Fruit fly (Drosophila melanogaster) whole organism, embryonic: ENCODE results near the gene Atat.

Source experiments
- Adf1 ChIP-seq: fragments of 200-800 bp; sonication (Bioruptor generic); IDR thresholded peaks from 2 replicates; pipeline ENCODE4 v1.3.6; 2022; ENCODE audit warnings: missing biosample characterization, missing genetic modification characterization
- Bgb ChIP-seq: fragments of 200-800 bp; sonication (Bioruptor generic); IDR thresholded peaks from 2 replicates; pipeline ENCODE4 v1.3.6; 2022; ENCODE audit warnings: missing biosample characterization, missing genetic modification characterization; ENCODE audit not compliant: partially characterized antibody
- Blimp-1 ChIP-seq: fragments of 200-800 bp; sonication (Bioruptor generic); optimal IDR thresholded peaks from 3 replicates; lab custom pipeline; 2018; ENCODE audit warnings: missing biosample characterization, missing genetic modification characterization, mild to moderate bottlenecking, moderate library complexity, missing genetic modification reagents
- CG11093 ChIP-seq: fragments of 200-800 bp; sonication (Bioruptor generic); IDR thresholded peaks from 3 replicates; pipeline ENCODE4 v1.3.6; 2022; ENCODE audit warnings: missing biosample characterization, missing genetic modification characterization
- CG11247 ChIP-seq: fragments of 200-800 bp; sonication (Bioruptor generic); IDR thresholded peaks from 2 replicates; pipeline ENCODE4 v1.3.6; 2022; ENCODE audit warnings: missing biosample characterization, missing genetic modification characterization
- CG11504 ChIP-seq: fragments of 200-800 bp; sonication (Bioruptor generic); optimal IDR thresholded peaks from 3 replicates; lab custom pipeline; 2019; ENCODE audit warnings: missing biosample characterization, mild to moderate bottlenecking, missing genetic modification characterization, moderate library complexity
- CG12219 ChIP-seq: fragments of 200-800 bp; sonication (Bioruptor generic); optimal IDR thresholded peaks from 3 replicates; lab custom pipeline; 2018; ENCODE audit warnings: missing biosample characterization, mild to moderate bottlenecking, missing genetic modification characterization
- CG1233 ChIP-seq: fragments of 200-800 bp; sonication (Bioruptor generic); optimal IDR thresholded peaks from 4 replicates; lab custom pipeline; 2018; ENCODE audit warnings: missing biosample characterization, mild to moderate bottlenecking, missing genetic modification characterization
- CG14860 ChIP-seq: fragments of 200-800 bp; sonication (Bioruptor generic); IDR thresholded peaks from 3 replicates; pipeline ENCODE4 v1.3.6; 2022; ENCODE audit warnings: missing biosample characterization, missing genetic modification characterization; ENCODE audit not compliant: partially characterized antibody
- CG15696 ChIP-seq: fragments of 200-800 bp; sonication (Bioruptor generic); optimal IDR thresholded peaks from 2 replicates; lab custom pipeline; 2019; ENCODE audit warnings: missing biosample characterization, mild to moderate bottlenecking, missing genetic modification characterization, moderate library complexity
- CG1647 ChIP-seq: fragments of 200-800 bp; sonication (Bioruptor generic); optimal IDR thresholded peaks from 3 replicates; lab custom pipeline; 2016; ENCODE audit warnings: missing biosample characterization, missing genetic modification characterization
- CG17328 ChIP-seq: fragments of 200-800 bp; sonication (Bioruptor generic); IDR thresholded peaks from 2 replicates; pipeline ENCODE4 v1.3.6; 2022; ENCODE audit warnings: missing biosample characterization, missing genetic modification characterization
- CG17361 ChIP-seq: fragments of 200-800 bp; sonication (Bioruptor generic); IDR thresholded peaks from 3 replicates; pipeline ENCODE4 v1.3.6; 2022; ENCODE audit warnings: missing biosample characterization, missing genetic modification characterization
- CG17912 ChIP-seq: fragments of 200-800 bp; sonication (Bioruptor generic); optimal IDR thresholded peaks from 2 replicates; lab custom pipeline; 2018; ENCODE audit warnings: missing biosample characterization, mild to moderate bottlenecking, missing genetic modification characterization
- CG1832 ChIP-seq: fragments of 200-800 bp; sonication (Bioruptor generic); optimal IDR thresholded peaks from 2 replicates; lab custom pipeline; 2017; ENCODE audit warnings: missing biosample characterization, mild to moderate bottlenecking, missing genetic modification characterization, inconsistent platforms
- CG2678 ChIP-seq: fragments of 200-800 bp; sonication (Bioruptor generic); optimal IDR thresholded peaks from 3 replicates; lab custom pipeline; 2019; ENCODE audit warnings: missing biosample characterization, mild to moderate bottlenecking, missing genetic modification characterization, moderate library complexity
- CG2712 ChIP-seq: fragments of 200-800 bp; optimal IDR thresholded peaks from 3 replicates; lab custom pipeline; 2019; ENCODE audit warnings: missing biosample characterization, mild to moderate bottlenecking, missing genetic modification characterization, moderate library complexity
- CG31365 ChIP-seq: fragments of 200-800 bp; sonication (Bioruptor generic); optimal IDR thresholded peaks from 2 replicates; lab custom pipeline; 2018; ENCODE audit warnings: missing biosample characterization, mild to moderate bottlenecking, missing genetic modification characterization
- CG33213 ChIP-seq: fragments of 200-800 bp; sonication (Bioruptor generic); optimal IDR thresholded peaks from 3 replicates; lab custom pipeline; 2016; ENCODE audit warnings: missing biosample characterization, missing genetic modification characterization
- CG3726 ChIP-seq: fragments of 200-800 bp; sonication (Bioruptor generic); IDR thresholded peaks from 3 replicates; pipeline ENCODE4, ENCODE4 v1.3.6; 2022; ENCODE audit warnings: missing biosample characterization, missing genetic modification characterization
- CG4328 ChIP-seq: fragments of 200-800 bp; sonication (Bioruptor generic); optimal IDR thresholded peaks from 3 replicates; lab custom pipeline; 2017; ENCODE audit warnings: missing biosample characterization, missing genetic modification reagents, missing genetic modification characterization
- CG6175 ChIP-seq: fragments of 200-800 bp; sonication (Bioruptor generic); IDR thresholded peaks from 3 replicates; pipeline ENCODE4 v1.3.6; 2022; ENCODE audit warnings: missing biosample characterization, missing genetic modification characterization
- CG6254 ChIP-seq: fragments of 200-800 bp; sonication (Bioruptor generic); optimal IDR thresholded peaks from 3 replicates; lab custom pipeline; 2017; ENCODE audit warnings: mild to moderate bottlenecking, missing biosample characterization, missing genetic modification reagents, missing genetic modification characterization
- CG6765 ChIP-seq: fragments of 200-800 bp; sonication (Bioruptor generic); optimal IDR thresholded peaks from 3 replicates; lab custom pipeline; 2017; ENCODE audit warnings: missing biosample characterization, mild to moderate bottlenecking, missing genetic modification characterization
- CG7357 ChIP-seq: fragments of 200-800 bp; sonication (Bioruptor generic); IDR thresholded peaks from 3 replicates; pipeline ENCODE4 v1.3.6; 2022; ENCODE audit warnings: missing biosample characterization, missing genetic modification characterization
- CG7963 ChIP-seq: fragments of 200-800 bp; sonication (Bioruptor generic); IDR thresholded peaks from 3 replicates; pipeline ENCODE4 v1.3.6; 2022; ENCODE audit warnings: missing biosample characterization, missing genetic modification characterization; ENCODE audit not compliant: partially characterized antibody
- D ChIP-seq, 2 experiments: fragments of 200-800 bp in 1 of 2; fragments of >200 bp in 1 of 2; sonication (Bioruptor generic) in 1 of 2; optimal IDR thresholded peaks; 2 replicates in 1 of 2; 3 replicates in 1 of 2; lab custom pipeline; 2017; ENCODE audit warnings: mild to moderate bottlenecking in 1 of 2, missing biosample characterization in 1 of 2, missing genetic modification characterization in 1 of 2, missing genetic modification reagents in 1 of 2
- Dek ChIP-seq: fragments of 200-800 bp; sonication (Bioruptor generic); optimal IDR thresholded peaks from 3 replicates; lab custom pipeline; 2019; ENCODE audit warnings: missing biosample characterization, mild to moderate bottlenecking, missing genetic modification characterization, moderate library complexity
- H15 ChIP-seq: fragments of 200-800 bp; sonication (Bioruptor generic); IDR thresholded peaks from 3 replicates; pipeline ENCODE4 v1.3.6; 2022; ENCODE audit warnings: missing biosample characterization, missing genetic modification characterization
- Lhr ChIP-seq: fragments of 200-800 bp; sonication (Bioruptor generic); optimal IDR thresholded peaks from 3 replicates; lab custom pipeline; 2017; ENCODE audit warnings: mild to moderate bottlenecking, missing biosample characterization, missing genetic modification reagents, missing genetic modification characterization
- Lpt ChIP-seq: fragments of >200 bp; optimal IDR thresholded peaks from 2 replicates; lab custom pipeline; 2018; ENCODE audit warnings: missing biosample characterization, missing genetic modification characterization
- Mad ChIP-seq: fragments of 200-800 bp; sonication (Bioruptor generic); optimal IDR thresholded peaks from 2 replicates; lab custom pipeline; 2016; ENCODE audit warnings: missing biosample characterization, missing genetic modification characterization
- Nf-YB ChIP-seq: fragments of 200-800 bp; sonication (Bioruptor generic); optimal IDR thresholded peaks from 3 replicates; lab custom pipeline; 2019; ENCODE audit warnings: missing biosample characterization, mild to moderate bottlenecking, missing genetic modification characterization, moderate library complexity
- ato ChIP-seq: fragments of 200-800 bp; sonication (Bioruptor generic); IDR thresholded peaks from 2 replicates; pipeline ENCODE4 v1.3.6; 2022; ENCODE audit warnings: missing biosample characterization, missing genetic modification characterization; ENCODE audit not compliant: partially characterized antibody
- danr ChIP-seq: fragments of 200-800 bp; sonication (Bioruptor generic); IDR thresholded peaks from 2 replicates; pipeline ENCODE4 v1.3.6; 2022; ENCODE audit warnings: missing biosample characterization, missing genetic modification characterization
- dmrt99B ChIP-seq: fragments of 200-800 bp; sonication (Bioruptor generic); optimal IDR thresholded peaks from 2 replicates; lab custom pipeline; 2018; ENCODE audit warnings: missing biosample characterization, mild to moderate bottlenecking, missing genetic modification characterization, moderate library complexity
- gsb ChIP-seq: fragments of 200-800 bp; sonication (Bioruptor generic); IDR thresholded peaks from 2 replicates; pipeline ENCODE4 v1.3.6; 2022; ENCODE audit warnings: missing biosample characterization, missing genetic modification characterization
- lmd ChIP-seq: fragments of 200-800 bp; sonication (Bioruptor generic); IDR thresholded peaks from 2 replicates; pipeline ENCODE4 v1.3.6; 2022; ENCODE audit warnings: missing biosample characterization, missing genetic modification characterization
- mam ChIP-seq: fragments of 200-800 bp; sonication (Bioruptor generic); optimal IDR thresholded peaks from 3 replicates; lab custom pipeline; 2016; ENCODE audit warnings: missing biosample characterization, missing genetic modification characterization
- pan ChIP-seq, 4 experiments: fragments of >200 bp in 3 of 4; fragments of 200-800 bp in 1 of 4; sonication (Bioruptor generic) in 1 of 4; optimal IDR thresholded peaks in 3 of 4; IDR thresholded peaks in 1 of 4; 2 replicates each; pipeline versions ENCODE4 v1.3.6 to Lab custom; 2017 to 2022; ENCODE audit warnings: missing biosample characterization in 2 of 4, missing genetic modification characterization in 2 of 4, mixed read lengths in 1 of 4
- prd ChIP-seq, 3 experiments: fragments of >200 bp in 2 of 3; fragments of 200-800 bp in 1 of 3; sonication (Bioruptor generic) in 1 of 3; optimal IDR thresholded peaks in 2 of 3; IDR thresholded peaks in 1 of 3; 2 replicates in 2 of 3; 3 replicates in 1 of 3; pipeline versions ENCODE4 v1.3.6 to Lab custom; 2017 to 2022; ENCODE audit warnings: missing biosample characterization in 1 of 3, missing genetic modification characterization in 1 of 3
- scrt ChIP-seq: fragments of 200-800 bp; sonication (Bioruptor generic); optimal IDR thresholded peaks from 2 replicates; lab custom pipeline; 2018; ENCODE audit warnings: missing biosample characterization, mild to moderate bottlenecking, missing genetic modification characterization, moderate library complexity
- slp2 ChIP-seq: fragments of 200-800 bp; sonication (Bioruptor generic); optimal IDR thresholded peaks from 2 replicates; lab custom pipeline; 2016; ENCODE audit warnings: missing biosample characterization, missing genetic modification characterization
- sug ChIP-seq: fragments of 200-800 bp; optimal IDR thresholded peaks from 2 replicates; lab custom pipeline; 2019; ENCODE audit warnings: missing biosample characterization, mild to moderate bottlenecking, missing genetic modification characterization, moderate library complexity
- tll ChIP-seq, 2 experiments: fragments of 200-800 bp in 1 of 2; fragments of >200 bp in 1 of 2; sonication (Bioruptor generic) in 1 of 2; optimal IDR thresholded peaks; 2 replicates each; lab custom pipeline; 2017 to 2019; ENCODE audit warnings: missing biosample characterization in 2 of 2, missing genetic modification characterization in 2 of 2, mild to moderate bottlenecking in 1 of 2, moderate library complexity in 1 of 2
- ttk ChIP-seq: fragments of 200-800 bp; sonication (Bioruptor generic); IDR thresholded peaks from 2 replicates; pipeline ENCODE4 v2.1.2; 2022; ENCODE audit warnings: missing biosample characterization, missing genetic modification characterization
- vnd ChIP-seq: fragments of 200-800 bp; sonication (Bioruptor generic); IDR thresholded peaks from 3 replicates; pipeline ENCODE4 v1.3.6; 2022; ENCODE audit warnings: missing biosample characterization, missing genetic modification characterization; ENCODE audit not compliant: partially characterized antibody

The Atat gene

dm6 chr3L:9398435-9398981 is 28.1 kb downstream of the Atat start (continued):
- TF ChIP-seq vnd (GFP tag; lab: Robert Waterston, UW) (no peak), CG33213 (no peak), Blimp-1 (GFP tag; lab: Kevin White, UChicago) (no peak), CG31365 (tag; lab: Kevin White, UChicago) (no peak), tll (GFP tag; optimal IDR thresholded peaks at IDR 0.05; lab: Kevin White, UChicago) (no peak), CG6175 (GFP tag; lab: Robert Waterston, UW) (peak; percentile 38; the same call in 1 of the 3 replicates), sug (tag; lab: Kevin White, UChicago) (peak; percentile 30), CG4328 (GFP tag; lab: Kevin White, UChicago) (no peak), CG2678 (no peak), CG11093 (no peak), CG11504 (tag; lab: Kevin White, UChicago) (peak; percentile 14), Dek (tag; lab: Kevin White, UChicago) (no peak), danr (GFP tag; lab: Robert Waterston, UW) (no peak), CG15696 (tag; lab: Kevin White, UChicago) (no peak), Adf1 (GFP tag; lab: Robert Waterston, UW) (no peak), CG17361 (no peak), H15 (GFP tag; lab: Robert Waterston, UW) (0 out of 3 replicates have a peak, but pooled peaks have one; percentile 41), CG1647 (GFP tag; lab: Kevin White, UChicago) (no peak), lmd (GFP tag; lab: Robert Waterston, UW) (peak; percentile 37; the same call in 1 of the 2 replicates), CG17912 (GFP tag; lab: Kevin White, UChicago) (no peak), prd (optimal IDR thresholded peaks at IDR 0.05; lab: Kevin White, UChicago) (no peak), prd (GFP tag; IDR thresholded peaks at IDR 0.05; lab: Robert Waterston, UW) (peak; percentile 31; the same call in 1 of the 3 replicates), CG1832 (no peak), Mad (GFP tag; lab: Kevin White, UChicago) (no peak), CG3726 (GFP tag; lab: Robert Waterston, UW) (no peak), scrt (no peak), gsb (GFP tag; lab: Robert Waterston, UW) (no peak), CG14860 (GFP tag; lab: Robert Waterston, UW) (no peak), CG7357 (GFP tag; lab: Robert Waterston, UW) (peak; percentile 39; the same call in 1 of the 3 replicates), mam (no peak), CG6254 (no peak), CG2712 (tag; lab: Kevin White, UChicago) (peak; percentile 12), slp2 (GFP tag; lab: Kevin White, UChicago) (no peak), Bgb (GFP tag; lab: Robert Waterston, UW) (no peak), D (optimal IDR thresholded peaks at IDR 0.05; lab: Kevin White, UChicago) (no peak), D (GFP tag; optimal IDR thresholded peaks at IDR 0.05; lab: Kevin White, UChicago) (no peak), ttk (0 out of 2 replicates have a peak, but pooled peaks have one; percentile 22), CG17328 (no peak), Nf-YB (GFP tag; lab: Kevin White, UChicago) (no peak), CG7963 (GFP tag; lab: Robert Waterston, UW) (no peak), CG6765 (GFP tag; lab: Kevin White, UChicago) (no peak), CG1233 (no peak), Lhr (GFP tag; lab: Kevin White, UChicago) (no peak), dmrt99B (tag; lab: Kevin White, UChicago) (peak; percentile 9), pan (optimal IDR thresholded peaks at IDR 0.05; lab: Kevin White, UChicago) (peak in 1 of 2 experiments; percentile 46), pan (GFP tag; optimal IDR thresholded peaks at IDR 0.05 in 1 of 2, IDR thresholded peaks at IDR 0.05 in 1 of 2) (peak in 1 of 2 experiments; percentile 7), Lpt (GFP tag; lab: Kevin White, UChicago) (no peak), CG11247 (0 out of 2 replicates have a peak, but pooled peaks have one; percentile 11), CG12219 (GFP tag; lab: Kevin White, UChicago) (no peak), ato (GFP tag; lab: Robert Waterston, UW) (no peak)
